Fruit fly (Drosophila melanogaster) whole organism, embryonic: ENCODE data around the gene Cpr67Fa1.

Experiments
- Awh ChIP-seq: fragments of 200-800 bp; sonication (Bioruptor generic); IDR thresholded peaks from 2 replicates; pipeline ENCODE4, ENCODE4 v1.3.6; 2022; ENCODE audit warnings: missing biosample characterization, missing genetic modification characterization
- Bgb ChIP-seq: fragments of 200-800 bp; sonication (Bioruptor generic); IDR thresholded peaks from 2 replicates; pipeline ENCODE4 v1.3.6; 2022; ENCODE audit warnings: missing biosample characterization, missing genetic modification characterization; ENCODE audit not compliant: partially characterized antibody
- C15 ChIP-seq: fragments of 200-800 bp; sonication (Bioruptor generic); IDR thresholded peaks from 3 replicates; pipeline ENCODE4 v1.3.6; 2022; ENCODE audit warnings: missing biosample characterization, missing genetic modification characterization
- CG11247 ChIP-seq: fragments of 200-800 bp; sonication (Bioruptor generic); IDR thresholded peaks from 2 replicates; pipeline ENCODE4 v1.3.6; 2022; ENCODE audit warnings: missing biosample characterization, missing genetic modification characterization
- CG12104 ChIP-seq: fragments of 200-800 bp; sonication (Bioruptor generic); optimal IDR thresholded peaks from 3 replicates; lab custom pipeline; 2016; ENCODE audit warnings: missing biosample characterization, missing genetic modification characterization
- CG12236 ChIP-seq: fragments of 200-800 bp; sonication (Bioruptor generic); optimal IDR thresholded peaks from 2 replicates; lab custom pipeline; 2016; ENCODE audit warnings: missing biosample characterization, missing genetic modification characterization
- CG12391 ChIP-seq: fragments of 200-800 bp; sonication (Bioruptor generic); optimal IDR thresholded peaks from 3 replicates; lab custom pipeline; 2018; ENCODE audit warnings: missing biosample characterization, mild to moderate bottlenecking, missing genetic modification characterization, moderate library complexity
- CG13123 ChIP-seq: fragments of 200-800 bp; sonication (Bioruptor generic); optimal IDR thresholded peaks from 2 replicates; lab custom pipeline; 2016; ENCODE audit warnings: missing biosample characterization, missing genetic modification characterization
- CG15011 ChIP-seq: fragments of 200-800 bp; sonication (Bioruptor generic); optimal IDR thresholded peaks from 3 replicates; lab custom pipeline; 2018; ENCODE audit warnings: missing biosample characterization, mild to moderate bottlenecking, missing genetic modification characterization
- CG32532 ChIP-seq: fragments of 200-800 bp; sonication (Bioruptor generic); IDR thresholded peaks from 2 replicates; pipeline ENCODE4 v1.3.6; 2022; ENCODE audit warnings: missing biosample characterization, missing genetic modification characterization
- CG8944 ChIP-seq: fragments of 200-800 bp; sonication (Bioruptor generic); optimal IDR thresholded peaks from 3 replicates; lab custom pipeline; 2016; ENCODE audit warnings: missing biosample characterization, missing genetic modification characterization
- CHES-1-like ChIP-seq: fragments of 200-800 bp; sonication (Bioruptor generic); optimal IDR thresholded peaks from 2 replicates; lab custom pipeline; 2016; ENCODE audit warnings: missing biosample characterization, missing genetic modification characterization
- Dbx ChIP-seq: fragments of 200-800 bp; sonication (Bioruptor generic); IDR thresholded peaks from 3 replicates; pipeline ENCODE4 v1.3.6; 2022; ENCODE audit warnings: missing biosample characterization, missing genetic modification characterization
- Dll ChIP-seq: fragments of 200-800 bp; sonication (Bioruptor generic); IDR thresholded peaks from 4 replicates; pipeline ENCODE4 v1.3.6; 2022; ENCODE audit warnings: missing biosample characterization, missing genetic modification characterization; ENCODE audit not compliant: partially characterized antibody
- Doc2 ChIP-seq: fragments of 200-800 bp; sonication (Bioruptor generic); IDR thresholded peaks from 2 replicates; pipeline ENCODE4 v1.3.6; 2022; ENCODE audit warnings: missing biosample characterization, missing genetic modification characterization
- E2f2 ChIP-seq: fragments of 200-800 bp; sonication (Bioruptor generic); IDR thresholded peaks from 2 replicates; pipeline ENCODE4 v1.3.6; 2022; ENCODE audit warnings: missing biosample characterization, missing genetic modification characterization
- HmgZ ChIP-seq: fragments of 200-800 bp; sonication (Bioruptor generic); optimal IDR thresholded peaks from 2 replicates; lab custom pipeline; 2018; ENCODE audit warnings: missing biosample characterization, mild to moderate bottlenecking, missing genetic modification characterization
- MBD-R2 ChIP-seq: fragments of 200-800 bp; sonication (Bioruptor generic); IDR thresholded peaks from 2 replicates; pipeline ENCODE4 v1.3.6; 2022; ENCODE audit warnings: missing biosample characterization, missing genetic modification characterization
- MESR4 ChIP-seq: fragments of 200-800 bp; sonication (Bioruptor generic); optimal IDR thresholded peaks from 2 replicates; lab custom pipeline; 2018; ENCODE audit warnings: missing biosample characterization, mild to moderate bottlenecking, missing genetic modification characterization, moderate library complexity
- MTF-1 ChIP-seq: fragments of 200-800 bp; sonication (Bioruptor generic); optimal IDR thresholded peaks from 2 replicates; lab custom pipeline; 2018; ENCODE audit warnings: missing biosample characterization, mild to moderate bottlenecking, missing genetic modification characterization, borderline replicate concordance
- NC2β ChIP-seq: fragments of 200-800 bp; sonication (Bioruptor generic); optimal IDR thresholded peaks from 2 replicates; lab custom pipeline; 2016; ENCODE audit warnings: missing biosample characterization, missing genetic modification characterization
- NK7.1 ChIP-seq: fragments of 200-800 bp; sonication (Bioruptor generic); optimal IDR thresholded peaks from 3 replicates; lab custom pipeline; 2016; ENCODE audit warnings: missing biosample characterization, missing genetic modification characterization
- Nf-YB ChIP-seq: fragments of 200-800 bp; sonication (Bioruptor generic); optimal IDR thresholded peaks from 3 replicates; lab custom pipeline; 2019; ENCODE audit warnings: missing biosample characterization, mild to moderate bottlenecking, missing genetic modification characterization, moderate library complexity
- Rx ChIP-seq: fragments of 200-800 bp; sonication (Bioruptor generic); IDR thresholded peaks from 2 replicates; pipeline ENCODE4 v1.3.6; 2022; ENCODE audit warnings: missing biosample characterization, missing genetic modification characterization
- Sin3A ChIP-seq: fragments of >200 bp; optimal IDR thresholded peaks from 2 replicates; lab custom pipeline; 2018
- Sox100B ChIP-seq: fragments of 200-800 bp; sonication (Bioruptor generic); optimal IDR thresholded peaks from 3 replicates; lab custom pipeline; 2018; ENCODE audit warnings: missing biosample characterization, mild to moderate bottlenecking, missing genetic modification characterization
- Stat92E ChIP-seq, 3 experiments: fragments of >200 bp in 2 of 3; fragments of 200-800 bp in 1 of 3; sonication (Bioruptor generic) in 1 of 3; optimal IDR thresholded peaks; 2 replicates each; lab custom pipeline; 2017 to 2019; ENCODE audit warnings: missing biosample characterization in 3 of 3, missing genetic modification characterization in 3 of 3, mild to moderate bottlenecking in 1 of 3, moderate library complexity in 1 of 3
- TFAM ChIP-seq: fragments of 200-800 bp; sonication (Bioruptor generic); optimal IDR thresholded peaks from 2 replicates; lab custom pipeline; 2017; ENCODE audit warnings: missing biosample characterization, missing genetic modification characterization, inconsistent platforms
- ci ChIP-seq: fragments of 200-800 bp; sonication (Bioruptor generic); IDR thresholded peaks from 3 replicates; pipeline ENCODE4 v1.3.6; 2022; ENCODE audit warnings: missing biosample characterization, missing genetic modification characterization
- croc ChIP-seq: fragments of 200-800 bp; sonication (Bioruptor generic); conservative IDR thresholded peaks from 3 replicates; pipeline ENCODE4 v1.3.6; 2022; ENCODE audit warnings: missing biosample characterization, missing genetic modification characterization
- crol ChIP-seq: fragments of 200-800 bp; sonication (Bioruptor generic); IDR thresholded peaks from 2 replicates; pipeline ENCODE4 v1.3.6; 2022; ENCODE audit warnings: missing biosample characterization, missing genetic modification characterization
- dati ChIP-seq: fragments of 200-800 bp; sonication (Bioruptor generic); IDR thresholded peaks from 2 replicates; pipeline ENCODE4 v1.3.6; 2022; ENCODE audit warnings: missing biosample characterization, missing genetic modification characterization
- dmrt11E ChIP-seq: fragments of 200-800 bp; sonication (Bioruptor generic); optimal IDR thresholded peaks from 3 replicates; lab custom pipeline; 2018; ENCODE audit warnings: missing biosample characterization, mild to moderate bottlenecking, missing genetic modification characterization, moderate library complexity
- gcm2 ChIP-seq: fragments of 200-800 bp; sonication (Bioruptor generic); optimal IDR thresholded peaks from 2 replicates; lab custom pipeline; 2016; ENCODE audit warnings: missing biosample characterization, missing genetic modification characterization
- hbn ChIP-seq: fragments of 200-800 bp; sonication (Bioruptor generic); IDR thresholded peaks from 2 replicates; pipeline ENCODE4 v1.3.6; 2022; ENCODE audit warnings: missing biosample characterization, missing genetic modification characterization; ENCODE audit not compliant: partially characterized antibody
- hkb ChIP-seq, 2 experiments: fragments of 200-800 bp in 1 of 2; fragments of >200 bp in 1 of 2; sonication (Bioruptor generic) in 1 of 2; IDR thresholded peaks in 1 of 2; optimal IDR thresholded peaks in 1 of 2; 2 replicates each; pipeline versions ENCODE4 v1.3.6 to Lab custom; 2017 to 2022; ENCODE audit warnings: missing biosample characterization in 1 of 2, missing genetic modification characterization in 1 of 2
- kay ChIP-seq: fragments of 200-800 bp; sonication (Bioruptor generic); optimal IDR thresholded peaks from 2 replicates; lab custom pipeline; 2016; ENCODE audit warnings: missing biosample characterization, missing genetic modification characterization
- klu ChIP-seq: fragments of 200-800 bp; sonication (Bioruptor generic); IDR thresholded peaks from 2 replicates; pipeline ENCODE4 v1.3.6; 2022; ENCODE audit warnings: missing biosample characterization, missing genetic modification characterization
- lola ChIP-seq, 3 experiments: fragments of >200 bp in 2 of 3; fragments of 200-800 bp in 1 of 3; sonication (Bioruptor generic) in 1 of 3; optimal IDR thresholded peaks; 2 replicates each; lab custom pipeline; 2017 to 2019; ENCODE audit warnings: missing biosample characterization in 3 of 3, missing genetic modification characterization in 3 of 3, mild to moderate bottlenecking in 1 of 3, moderate library complexity in 1 of 3
- nmo ChIP-seq: fragments of 200-800 bp; sonication (Bioruptor generic); optimal IDR thresholded peaks from 2 replicates; lab custom pipeline; 2018; ENCODE audit warnings: missing biosample characterization, mild to moderate bottlenecking, missing genetic modification characterization, moderate library complexity
- org-1 ChIP-seq: fragments of 200-800 bp; sonication (Bioruptor generic); optimal IDR thresholded peaks from 2 replicates; lab custom pipeline; 2017; ENCODE audit warnings: missing biosample characterization, missing genetic modification characterization
- pum ChIP-seq: fragments of 200-800 bp; sonication (Bioruptor generic); optimal IDR thresholded peaks from 2 replicates; lab custom pipeline; 2016; ENCODE audit warnings: missing biosample characterization, missing genetic modification characterization
- ro ChIP-seq: fragments of 200-800 bp; sonication (Bioruptor generic); IDR thresholded peaks from 2 replicates; pipeline ENCODE4 v1.3.6; 2022; ENCODE audit warnings: missing biosample characterization, missing genetic modification characterization
- sd ChIP-seq: fragments of 200-800 bp; sonication (Bioruptor generic); optimal IDR thresholded peaks from 3 replicates; lab custom pipeline; 2018; ENCODE audit warnings: missing biosample characterization, mild to moderate bottlenecking, missing genetic modification characterization, moderate library complexity
- sisA ChIP-seq: fragments of 200-800 bp; sonication (Bioruptor generic); IDR thresholded peaks from 2 replicates; pipeline ENCODE4 v1.3.6; 2022; ENCODE audit warnings: missing biosample characterization, missing genetic modification characterization
- stc ChIP-seq: fragments of 200-800 bp; sonication (Bioruptor generic); IDR thresholded peaks from 2 replicates; pipeline ENCODE4 v1.3.6; 2022; ENCODE audit warnings: missing biosample characterization, missing genetic modification characterization
- trem ChIP-seq: fragments of 200-800 bp; optimal IDR thresholded peaks from 3 replicates; lab custom pipeline; 2019; ENCODE audit warnings: missing biosample characterization, mild to moderate bottlenecking, missing genetic modification characterization, moderate library complexity
- twi ChIP-seq: fragments of 200-800 bp; optimal IDR thresholded peaks from 2 replicates; lab custom pipeline; 2019; ENCODE audit warnings: missing biosample characterization, mild to moderate bottlenecking, missing genetic modification characterization, moderate library complexity
- usp ChIP-seq: fragments of >200 bp; optimal IDR thresholded peaks from 2 replicates; lab custom pipeline; 2017; ENCODE audit warnings: missing biosample characterization, missing genetic modification characterization
- vvl ChIP-seq: fragments of 200-800 bp; sonication (Bioruptor generic); IDR thresholded peaks from 2 replicates; pipeline ENCODE4 v1.3.6; 2022; ENCODE audit warnings: missing biosample characterization, missing genetic modification characterization
- z ChIP-seq: fragments of 200-800 bp; sonication (Bioruptor generic); IDR thresholded peaks from 3 replicates; pipeline ENCODE4 v1.3.6; 2022; ENCODE audit warnings: missing biosample characterization, missing genetic modification characterization

Gene Cpr67Fa1

dm6 chr3L:10885711-10886272 lies 4.0 kb upstream of the Cpr67Fa1 start (continued):
- TF ChIP-seq vvl (GFP tag; lab: Robert Waterston, UW) = peak; percentile 19; the same call in 1 of the 2 replicates
- TF ChIP-seq gcm2 (GFP tag; lab: Kevin White, UChicago) = no peak
- no peak for TF ChIP-seq usp (GFP tag; lab: Kevin White, UChicago)
- TF ChIP-seq ro (GFP tag; lab: Robert Waterston, UW) = no peak
- TF ChIP-seq Sox100B (GFP tag; lab: Kevin White, UChicago) = no peak
- TF ChIP-seq CG12104 (GFP tag; lab: Kevin White, UChicago) = no peak
- peak; percentile 63 for TF ChIP-seq MESR4 (GFP tag; lab: Kevin White, UChicago)
- no peak for TF ChIP-seq CG12391
- no peak for TF ChIP-seq MTF-1 (GFP tag; lab: Kevin White, UChicago)
- no peak for TF ChIP-seq Stat92E (GFP tag; optimal IDR thresholded peaks at IDR 0.05; lab: Kevin White, UChicago)
- TF ChIP-seq CG32532 (GFP tag; lab: Robert Waterston, UW) = peak; percentile 48; the same call in 1 of the 2 replicates
- TF ChIP-seq dmrt11E = no peak
- peak; percentile 93 for TF ChIP-seq MBD-R2
- TF ChIP-seq hkb (optimal IDR thresholded peaks at IDR 0.05; lab: Kevin White, UChicago) = no peak
- peak; percentile 17; the same call in 1 of the 2 replicates for TF ChIP-seq hkb (GFP tag; IDR thresholded peaks at IDR 0.05; lab: Robert Waterston, UW)
- TF ChIP-seq CHES-1-like (GFP tag; lab: Kevin White, UChicago) = no peak
- TF ChIP-seq Dbx (GFP tag; lab: Robert Waterston, UW) = 0 out of 3 replicates have a peak, but pooled peaks have one; percentile 41
- TF ChIP-seq CG8944 (GFP tag; lab: Kevin White, UChicago) = no peak
- no peak for TF ChIP-seq hbn (GFP tag; lab: Robert Waterston, UW)
- no peak for TF ChIP-seq NC2β (GFP tag; lab: Kevin White, UChicago)
- peak; percentile 93 for TF ChIP-seq E2f2
- no peak for TF ChIP-seq Nf-YB (GFP tag; lab: Kevin White, UChicago)
- TF ChIP-seq Bgb (GFP tag; lab: Robert Waterston, UW) = peak; percentile 25; the same call in 1 of the 2 replicates
- TF ChIP-seq pum (GFP tag; lab: Kevin White, UChicago) = no peak
- TF ChIP-seq klu = no peak
- no peak for TF ChIP-seq Dll (GFP tag; lab: Robert Waterston, UW)
- no peak for TF ChIP-seq Doc2
- no peak for TF ChIP-seq sd (tag; lab: Kevin White, UChicago)
- peak; percentile 49 for TF ChIP-seq Sin3A (lab: Kevin White, UChicago)
- no peak for TF ChIP-seq kay (GFP tag; lab: Kevin White, UChicago)
- no peak for TF ChIP-seq sisA (GFP tag; lab: Robert Waterston, UW)
- no peak for TF ChIP-seq crol (GFP tag; lab: Robert Waterston, UW)
- no peak for TF ChIP-seq NK7.1 (GFP tag; lab: Kevin White, UChicago)
- TF ChIP-seq lola (GFP tag; optimal IDR thresholded peaks at IDR 0.05; lab: Kevin White, UChicago) = no peak
- no peak for TF ChIP-seq CG13123
- peak; percentile 37 for TF ChIP-seq trem (tag; lab: Kevin White, UChicago)
- TF ChIP-seq Rx = no peak
- TF ChIP-seq nmo (GFP tag; lab: Kevin White, UChicago) = peak; percentile 19
- no peak for TF ChIP-seq CG11247 (GFP tag; lab: Robert Waterston, UW)
- TF ChIP-seq twi = no peak
- no peak for TF ChIP-seq C15 (GFP tag; lab: Robert Waterston, UW)
- no peak for TF ChIP-seq Awh (GFP tag; lab: Robert Waterston, UW)
- no peak for TF ChIP-seq z
- TF ChIP-seq stc = no peak
- no peak for TF ChIP-seq CG15011 (GFP tag; lab: Kevin White, UChicago)
- TF ChIP-seq CG12236 (GFP tag; lab: Kevin White, UChicago) = no peak
- no peak for TF ChIP-seq croc (GFP tag; lab: Robert Waterston, UW)
- TF ChIP-seq HmgZ (tag; lab: Kevin White, UChicago) = peak; percentile 20
- TF ChIP-seq ci (GFP tag; lab: Robert Waterston, UW) = no peak
- TF ChIP-seq dati (GFP tag; lab: Robert Waterston, UW) = no peak
- TF ChIP-seq org-1 (GFP tag; lab: Kevin White, UChicago) = no peak
- no peak for TF ChIP-seq TFAM (GFP tag; lab: Kevin White, UChicago)
